Fruit fly (Drosophila melanogaster) whole organism, embryonic: ENCODE data around the gene r2d2.

Source experiments
- ATbp ChIP-seq: fragments of 200-800 bp; sonication (Bioruptor generic); optimal IDR thresholded peaks from 2 replicates; lab custom pipeline; 2017; ENCODE audit warnings: missing biosample characterization, mild to moderate bottlenecking, missing genetic modification characterization, missing genetic modification reagents
- Antp ChIP-seq: fragments of 200-800 bp; sonication (Bioruptor generic); optimal IDR thresholded peaks from 3 replicates; lab custom pipeline; 2016; ENCODE audit warnings: missing biosample characterization, missing genetic modification characterization
- CG1024 ChIP-seq: fragments of 200-800 bp; sonication (Bioruptor generic); IDR thresholded peaks from 2 replicates; pipeline ENCODE4 v1.3.6; 2022; ENCODE audit warnings: missing biosample characterization, missing genetic modification characterization
- CG10959 ChIP-seq: fragments of 200-800 bp; sonication (Bioruptor generic); IDR thresholded peaks from 2 replicates; pipeline ENCODE4 v1.3.6; 2022; ENCODE audit warnings: missing biosample characterization, missing genetic modification characterization
- CG12071 ChIP-seq: fragments of 200-800 bp; sonication (Bioruptor generic); optimal IDR thresholded peaks from 3 replicates; lab custom pipeline; 2018; ENCODE audit warnings: missing biosample characterization, mild to moderate bottlenecking, missing genetic modification characterization
- CG13287 ChIP-seq: fragments of 200-800 bp; sonication (Bioruptor generic); IDR thresholded peaks from 2 replicates; pipeline ENCODE4 v1.3.6; 2022; ENCODE audit warnings: missing biosample characterization, missing genetic modification characterization; ENCODE audit not compliant: partially characterized antibody
- CG13624 ChIP-seq: fragments of 200-800 bp; sonication (Bioruptor generic); optimal IDR thresholded peaks from 2 replicates; lab custom pipeline; 2016; ENCODE audit warnings: missing biosample characterization, missing genetic modification characterization
- CG14667 ChIP-seq: fragments of 200-800 bp; sonication (Bioruptor generic); IDR thresholded peaks from 2 replicates; pipeline ENCODE4 v1.3.6; 2022; ENCODE audit warnings: missing biosample characterization, missing genetic modification characterization
- CG14710 ChIP-seq: fragments of 200-800 bp; sonication (Bioruptor generic); optimal IDR thresholded peaks from 3 replicates; lab custom pipeline; 2019; ENCODE audit warnings: missing biosample characterization, mild to moderate bottlenecking, missing genetic modification characterization, moderate library complexity
- CG17912 ChIP-seq: fragments of 200-800 bp; sonication (Bioruptor generic); optimal IDR thresholded peaks from 2 replicates; lab custom pipeline; 2018; ENCODE audit warnings: missing biosample characterization, mild to moderate bottlenecking, missing genetic modification characterization
- CG30431 ChIP-seq: fragments of 200-800 bp; sonication (Bioruptor generic); optimal IDR thresholded peaks from 2 replicates; lab custom pipeline; 2017; ENCODE audit warnings: missing biosample characterization, missing genetic modification characterization
- CG33213 ChIP-seq: fragments of 200-800 bp; sonication (Bioruptor generic); optimal IDR thresholded peaks from 3 replicates; lab custom pipeline; 2016; ENCODE audit warnings: missing biosample characterization, missing genetic modification characterization
- CG3838 ChIP-seq: fragments of 200-800 bp; sonication (Bioruptor generic); optimal IDR thresholded peaks from 3 replicates; lab custom pipeline; 2016; ENCODE audit warnings: missing biosample characterization, missing genetic modification characterization
- CG42726 ChIP-seq: fragments of 200-800 bp; sonication (Bioruptor generic); IDR thresholded peaks from 2 replicates; pipeline ENCODE4 v1.3.6; 2022; ENCODE audit warnings: missing biosample characterization, missing genetic modification characterization; ENCODE audit not compliant: partially characterized antibody
- CG4404 ChIP-seq: fragments of 200-800 bp; sonication (Bioruptor generic); IDR thresholded peaks from 2 replicates; pipeline ENCODE4 v1.3.6; 2022; ENCODE audit warnings: missing biosample characterization, missing genetic modification characterization
- CG4424 ChIP-seq: fragments of 200-800 bp; sonication (Bioruptor generic); optimal IDR thresholded peaks from 3 replicates; lab custom pipeline; 2016; ENCODE audit warnings: missing biosample characterization, missing genetic modification characterization
- CG6765 ChIP-seq: fragments of 200-800 bp; sonication (Bioruptor generic); optimal IDR thresholded peaks from 3 replicates; lab custom pipeline; 2017; ENCODE audit warnings: missing biosample characterization, mild to moderate bottlenecking, missing genetic modification characterization
- CG7271 ChIP-seq: fragments of 200-800 bp; sonication (Bioruptor generic); optimal IDR thresholded peaks from 2 replicates; lab custom pipeline; 2018; ENCODE audit warnings: missing biosample characterization, mild to moderate bottlenecking, missing genetic modification characterization, moderate library complexity
- CG8281 ChIP-seq: fragments of 200-800 bp; sonication (Bioruptor generic); optimal IDR thresholded peaks from 2 replicates; lab custom pipeline; 2018; ENCODE audit warnings: missing biosample characterization, mild to moderate bottlenecking, missing genetic modification characterization, moderate library complexity
- Dad ChIP-seq: fragments of 200-800 bp; sonication (Bioruptor generic); optimal IDR thresholded peaks from 3 replicates; lab custom pipeline; 2016; ENCODE audit warnings: missing biosample characterization, missing genetic modification characterization
- ERR ChIP-seq: fragments of 200-800 bp; sonication (Bioruptor generic); optimal IDR thresholded peaks from 2 replicates; lab custom pipeline; 2016; ENCODE audit warnings: missing biosample characterization, missing genetic modification characterization
- Ets65A ChIP-seq: fragments of 200-800 bp; sonication (Bioruptor generic); peaks from one replicate; lab custom pipeline; 2016; ENCODE audit warnings: missing biosample characterization, missing genetic modification characterization
- Hand ChIP-seq: fragments of 200-800 bp; sonication (Bioruptor generic); optimal IDR thresholded peaks from 2 replicates; lab custom pipeline; 2017; ENCODE audit warnings: mild to moderate bottlenecking, missing biosample characterization, missing genetic modification reagents, missing genetic modification characterization
- Lim3 ChIP-seq: fragments of 200-800 bp; sonication (Bioruptor generic); IDR thresholded peaks from 2 replicates; pipeline ENCODE4 v1.3.6; 2022; ENCODE audit warnings: missing biosample characterization, missing genetic modification characterization
- MBD-R2 ChIP-seq: fragments of 200-800 bp; sonication (Bioruptor generic); IDR thresholded peaks from 2 replicates; pipeline ENCODE4 v1.3.6; 2022; ENCODE audit warnings: missing biosample characterization, missing genetic modification characterization
- Mrtf ChIP-seq: fragments of 200-800 bp; sonication (Bioruptor generic); IDR thresholded peaks from 3 replicates; pipeline ENCODE4 v1.3.6; 2022; ENCODE audit warnings: missing biosample characterization, missing genetic modification characterization
- Ravus ChIP-seq: fragments of 200-800 bp; sonication (Bioruptor generic); IDR thresholded peaks from 2 replicates; pipeline ENCODE4 v1.3.6; 2022; ENCODE audit warnings: missing biosample characterization, missing genetic modification characterization
- Side ChIP-seq: fragments of 200-800 bp; sonication (Bioruptor generic); optimal IDR thresholded peaks from 2 replicates; lab custom pipeline; 2016; ENCODE audit warnings: missing biosample characterization, missing genetic modification characterization
- Sin3A ChIP-seq: fragments of >200 bp; optimal IDR thresholded peaks from 2 replicates; lab custom pipeline; 2018
- TFAM ChIP-seq: fragments of 200-800 bp; sonication (Bioruptor generic); optimal IDR thresholded peaks from 2 replicates; lab custom pipeline; 2017; ENCODE audit warnings: missing biosample characterization, missing genetic modification characterization, inconsistent platforms
- Xrp1 ChIP-seq: fragments of 200-800 bp; sonication (Bioruptor generic); IDR thresholded peaks from 2 replicates; pipeline ENCODE4 v1.3.6; 2022; ENCODE audit warnings: missing biosample characterization, missing genetic modification characterization
- al ChIP-seq: fragments of 200-800 bp; sonication (Bioruptor generic); IDR thresholded peaks from 2 replicates; pipeline ENCODE4 v1.3.6; 2022; ENCODE audit warnings: missing biosample characterization, missing genetic modification characterization
- ara ChIP-seq: fragments of 200-800 bp; sonication (Bioruptor generic); IDR thresholded peaks from 2 replicates; pipeline ENCODE4 v1.3.6; 2022; ENCODE audit warnings: missing biosample characterization, missing genetic modification characterization
- br ChIP-seq: fragments of >200 bp; optimal IDR thresholded peaks from 2 replicates; lab custom pipeline; 2017
- cato ChIP-seq: fragments of 200-800 bp; sonication (Bioruptor generic); optimal IDR thresholded peaks from 2 replicates; lab custom pipeline; 2016; ENCODE audit warnings: missing biosample characterization, missing genetic modification characterization, borderline replicate concordance
- chn ChIP-seq: fragments of 200-800 bp; sonication (Bioruptor generic); optimal IDR thresholded peaks from 2 replicates; lab custom pipeline; 2016; ENCODE audit warnings: missing biosample characterization, missing genetic modification characterization
- croc ChIP-seq: fragments of 200-800 bp; sonication (Bioruptor generic); conservative IDR thresholded peaks from 3 replicates; pipeline ENCODE4 v1.3.6; 2022; ENCODE audit warnings: missing biosample characterization, missing genetic modification characterization
- crp ChIP-seq, 2 experiments: fragments of 200-800 bp; sonication (Bioruptor generic); optimal IDR thresholded peaks; 2 replicates in 1 of 2; 3 replicates in 1 of 2; lab custom pipeline; 2017; ENCODE audit warnings: missing biosample characterization in 2 of 2, missing genetic modification characterization in 2 of 2, mild to moderate bottlenecking in 1 of 2, moderate library complexity in 1 of 2
- ewg ChIP-seq: fragments of 200-800 bp; sonication (Bioruptor generic); optimal IDR thresholded peaks from 3 replicates; lab custom pipeline; 2017; ENCODE audit warnings: mild to moderate bottlenecking, missing biosample characterization, missing genetic modification reagents, missing genetic modification characterization
- exex ChIP-seq: fragments of 200-800 bp; sonication (Bioruptor generic); optimal IDR thresholded peaks from 4 replicates; lab custom pipeline; 2018; ENCODE audit warnings: missing biosample characterization, mild to moderate bottlenecking, missing genetic modification characterization, moderate library complexity
- fd3F ChIP-seq: fragments of 200-800 bp; sonication (Bioruptor generic); optimal IDR thresholded peaks from 2 replicates; lab custom pipeline; 2018; ENCODE audit warnings: missing biosample characterization, mild to moderate bottlenecking, missing genetic modification characterization, moderate library complexity
- gcm2 ChIP-seq: fragments of 200-800 bp; sonication (Bioruptor generic); optimal IDR thresholded peaks from 2 replicates; lab custom pipeline; 2016; ENCODE audit warnings: missing biosample characterization, missing genetic modification characterization
- hkb ChIP-seq, 2 experiments: fragments of 200-800 bp in 1 of 2; fragments of >200 bp in 1 of 2; sonication (Bioruptor generic) in 1 of 2; IDR thresholded peaks in 1 of 2; optimal IDR thresholded peaks in 1 of 2; 2 replicates each; pipeline versions ENCODE4 v1.3.6 to Lab custom; 2017 to 2022; ENCODE audit warnings: missing biosample characterization in 1 of 2, missing genetic modification characterization in 1 of 2
- ken ChIP-seq: fragments of 200-800 bp; sonication (Bioruptor generic); IDR thresholded peaks from 3 replicates; pipeline ENCODE4 v1.3.6; 2022; ENCODE audit warnings: missing biosample characterization, missing genetic modification characterization
- pb ChIP-seq: fragments of 200-800 bp; sonication (Bioruptor generic); optimal IDR thresholded peaks from 3 replicates; lab custom pipeline; 2016; ENCODE audit warnings: missing biosample characterization, missing genetic modification characterization
- peb ChIP-seq: fragments of 200-800 bp; sonication (Bioruptor generic); IDR thresholded peaks from 2 replicates; pipeline ENCODE4 v1.3.6; 2022; ENCODE audit warnings: missing biosample characterization, missing genetic modification characterization
- psq ChIP-seq: fragments of 200-800 bp; sonication (Bioruptor generic); optimal IDR thresholded peaks from 2 replicates; lab custom pipeline; 2017; ENCODE audit warnings: missing biosample characterization, missing genetic modification characterization
- sisA ChIP-seq: fragments of 200-800 bp; sonication (Bioruptor generic); IDR thresholded peaks from 2 replicates; pipeline ENCODE4 v1.3.6; 2022; ENCODE audit warnings: missing biosample characterization, missing genetic modification characterization
- sr ChIP-seq: fragments of 200-800 bp; sonication (Bioruptor generic); IDR thresholded peaks from 3 replicates; pipeline ENCODE4 v1.3.6; 2022; ENCODE audit warnings: missing biosample characterization, missing genetic modification characterization
- stwl ChIP-seq: fragments of 200-800 bp; sonication (Bioruptor generic); optimal IDR thresholded peaks from 3 replicates; lab custom pipeline; 2018; ENCODE audit warnings: missing biosample characterization, mild to moderate bottlenecking, missing genetic modification characterization, moderate library complexity
- ttk ChIP-seq: fragments of 200-800 bp; sonication (Bioruptor generic); IDR thresholded peaks from 2 replicates; pipeline ENCODE4 v2.1.2; 2022; ENCODE audit warnings: missing biosample characterization, missing genetic modification characterization
- vnd ChIP-seq: fragments of 200-800 bp; sonication (Bioruptor generic); IDR thresholded peaks from 3 replicates; pipeline ENCODE4 v1.3.6; 2022; ENCODE audit warnings: missing biosample characterization, missing genetic modification characterization; ENCODE audit not compliant: partially characterized antibody
- yki ChIP-seq: fragments of >200 bp; optimal IDR thresholded peaks from 3 replicates; lab custom pipeline; 2018

r2d2 gene

dm6 chr2L:7849472-7849871, 49.5 kb downstream of the r2d2 start (continued):
- no peak for TF ChIP-seq vnd
- TF ChIP-seq ERR (GFP tag; lab: Kevin White, UChicago), result no peak
- TF ChIP-seq CG3838 (GFP tag; lab: Kevin White, UChicago), result no peak
- no peak for TF ChIP-seq hkb (optimal IDR thresholded peaks at IDR 0.05; lab: Kevin White, UChicago)
- peak; percentile 39; the same call in 1 of the 2 replicates for TF ChIP-seq hkb (GFP tag; IDR thresholded peaks at IDR 0.05; lab: Robert Waterston, UW)
- TF ChIP-seq CG42726 (GFP tag; lab: Robert Waterston, UW), result no peak
- no peak for TF ChIP-seq chn (GFP tag; lab: Kevin White, UChicago)
- no peak for TF ChIP-seq CG4404 (GFP tag; lab: Robert Waterston, UW)
- peak; percentile 50; the same call in 1 of the 2 replicates for TF ChIP-seq Xrp1 (GFP tag; lab: Robert Waterston, UW)
- TF ChIP-seq CG7271 (tag; lab: Kevin White, UChicago), result no peak
- no peak for TF ChIP-seq CG6765 (GFP tag; lab: Kevin White, UChicago)
- no peak for TF ChIP-seq pb (GFP tag; lab: Kevin White, UChicago)
- no peak for TF ChIP-seq Side (GFP tag; lab: Kevin White, UChicago)
- no peak for TF ChIP-seq al
- no peak for TF ChIP-seq sr
- no peak for TF ChIP-seq CG10959 (GFP tag; lab: Robert Waterston, UW)
- no peak for TF ChIP-seq yki
- no peak for TF ChIP-seq CG12071 (GFP tag; lab: Kevin White, UChicago)
- TF ChIP-seq cato, result no peak
- TF ChIP-seq ara (GFP tag; lab: Robert Waterston, UW), result no peak
- TF ChIP-seq CG30431, result no peak
- TF ChIP-seq CG14710, result no peak
- peak; percentile 7 for TF ChIP-seq Hand (GFP tag; lab: Kevin White, UChicago)
- peak; percentile 32 for TF ChIP-seq ATbp
- no peak for TF ChIP-seq Mrtf (GFP tag; lab: Robert Waterston, UW)
- no peak for TF ChIP-seq ken
- TF ChIP-seq peb (GFP tag; lab: Robert Waterston, UW), result no peak
- TF ChIP-seq croc (GFP tag; lab: Robert Waterston, UW), result no peak
- no peak for TF ChIP-seq CG13624 (GFP tag; lab: Kevin White, UChicago)
- no peak for TF ChIP-seq ttk (GFP tag; lab: Robert Waterston, UW)
- TF ChIP-seq crp (GFP tag; optimal IDR thresholded peaks at IDR 0.05; lab: Kevin White, UChicago), result no peak
- TF ChIP-seq gcm2 (GFP tag; lab: Kevin White, UChicago), result no peak
- no peak for TF ChIP-seq Ets65A (GFP tag; lab: Kevin White, UChicago)
- no peak for TF ChIP-seq br (lab: Kevin White, UChicago)
- TF ChIP-seq CG4424 (GFP tag; lab: Kevin White, UChicago), result no peak
- no peak for TF ChIP-seq Sin3A (lab: Kevin White, UChicago)
- TF ChIP-seq exex, result no peak
- no peak for TF ChIP-seq CG1024 (GFP tag; lab: Robert Waterston, UW)
- TF ChIP-seq Dad (GFP tag; lab: Kevin White, UChicago), result no peak
- TF ChIP-seq sisA (GFP tag; lab: Robert Waterston, UW), result peak; percentile 36; the same call in 1 of the 2 replicates
- no peak for TF ChIP-seq CG13287 (GFP tag; lab: Robert Waterston, UW)
- TF ChIP-seq CG8281, result no peak
- TF ChIP-seq stwl (tag; lab: Kevin White, UChicago), result no peak
- TF ChIP-seq CG14667, result no peak
- no peak for TF ChIP-seq fd3F (GFP tag; lab: Kevin White, UChicago)
- no peak for TF ChIP-seq psq (GFP tag; lab: Kevin White, UChicago)
- no peak for TF ChIP-seq MBD-R2 (GFP tag; lab: Robert Waterston, UW)
- peak; percentile 13 for TF ChIP-seq ewg
- TF ChIP-seq Ravus (GFP tag; lab: Robert Waterston, UW), result no peak
- no peak for TF ChIP-seq Antp (GFP tag; lab: Kevin White, UChicago)
- TF ChIP-seq CG33213, result no peak
- TF ChIP-seq Lim3, result no peak
- no peak for TF ChIP-seq CG17912 (GFP tag; lab: Kevin White, UChicago)
- no peak for TF ChIP-seq TFAM (GFP tag; lab: Kevin White, UChicago)
